Fruit fly (Drosophila melanogaster): ENCODE data around the gene CG14710.

Gene CG14710

dm6 chr3R:11581340-11582252 lies 38.3 kb upstream of the CG14710 start, which contains the start of gene wkd (continued):
- no peak for TF ChIP-seq sim (GFP tag; IDR thresholded peaks at IDR 0.05)
- TF ChIP-seq B-H2 (GFP tag; optimal IDR thresholded peaks at IDR 0.05): no peak
- TF ChIP-seq Oaz (GFP tag; IDR thresholded peaks at IDR 0.05): no peak
- TF ChIP-seq CG8359 (GFP tag; optimal IDR thresholded peaks at IDR 0.05; ENCODE audit: borderline replicate concordance): no peak
- TF ChIP-seq CG15073 (GFP tag; optimal IDR thresholded peaks at IDR 0.05): no peak
- no peak for TF ChIP-seq Antp (GFP tag; optimal IDR thresholded peaks at IDR 0.05)
- no peak for TF ChIP-seq CG18619 (GFP tag; optimal IDR thresholded peaks at IDR 0.05)
- no peak for TF ChIP-seq CG18599 (GFP tag; optimal IDR thresholded peaks at IDR 0.05)
- no peak for TF ChIP-seq CG8924 (tag; optimal IDR thresholded peaks at IDR 0.05)
- TF ChIP-seq CG17359 (tag; optimal IDR thresholded peaks at IDR 0.05): no peak
- TF ChIP-seq E2f1 (GFP tag; IDR thresholded peaks at IDR 0.05): no peak
- TF ChIP-seq CG12391 (tag; optimal IDR thresholded peaks at IDR 0.05): no peak
- no peak for TF ChIP-seq CG1647 (GFP tag; optimal IDR thresholded peaks at IDR 0.05)
- TF ChIP-seq Elba2 (GFP tag; optimal IDR thresholded peaks at IDR 0.05): no peak
- no peak for TF ChIP-seq CG14050 (GFP tag; IDR thresholded peaks at IDR 0.05)
- no peak for TF ChIP-seq CG11093 (GFP tag; IDR thresholded peaks at IDR 0.05)
- no peak for TF ChIP-seq ara (GFP tag; IDR thresholded peaks at IDR 0.05)
- TF ChIP-seq vfl (GFP tag; optimal IDR thresholded peaks at IDR 0.05): peak; percentile 11
- no peak for TF ChIP-seq peb (GFP tag; IDR thresholded peaks at IDR 0.05)
- TF ChIP-seq vnd (GFP tag; IDR thresholded peaks at IDR 0.05; ENCODE audit: partially characterized antibody): peak; percentile 69
- TF ChIP-seq sc (optimal IDR thresholded peaks at IDR 0.05): no peak
- TF ChIP-seq sc (GFP tag; optimal IDR thresholded peaks at IDR 0.05): no peak
- peak; percentile 87 for TF ChIP-seq Dll (GFP tag; IDR thresholded peaks at IDR 0.05; ENCODE audit: partially characterized antibody)
- TF ChIP-seq CG9727 (GFP tag; optimal IDR thresholded peaks at IDR 0.05): no peak
- no peak for TF ChIP-seq onecut (GFP tag; IDR thresholded peaks at IDR 0.05)
- no peak for TF ChIP-seq CG11696 (GFP tag; IDR thresholded peaks at IDR 0.05)
- TF ChIP-seq CG6813 (GFP tag; optimal IDR thresholded peaks at IDR 0.05): no peak
- no peak for TF ChIP-seq gt (GFP tag; IDR thresholded peaks at IDR 0.05)
- no peak for TF ChIP-seq CG31441 (GFP tag; IDR thresholded peaks at IDR 0.05)
- TF ChIP-seq YL-1 (GFP tag; optimal IDR thresholded peaks at IDR 0.05): peak; percentile 83
- TF ChIP-seq Fer2 (tag; optimal IDR thresholded peaks at IDR 0.05): no peak
- no peak for TF ChIP-seq D19B (GFP tag; optimal IDR thresholded peaks at IDR 0.05)
- no peak for TF ChIP-seq seq (GFP tag; IDR thresholded peaks at IDR 0.05)
- no peak for TF ChIP-seq Dbx (GFP tag; IDR thresholded peaks at IDR 0.05)
- no peak for TF ChIP-seq CG10321 (GFP tag; IDR thresholded peaks at IDR 0.05)
- peak; percentile 50; the same call in 1 of the 2 replicates for TF ChIP-seq CG2129 (GFP tag; IDR thresholded peaks at IDR 0.05; ENCODE audit: partially characterized antibody)
- no peak for TF ChIP-seq psq (GFP tag; optimal IDR thresholded peaks at IDR 0.05)
- no peak for TF ChIP-seq CG6654 (GFP tag; optimal IDR thresholded peaks at IDR 0.05)
- no peak for TF ChIP-seq CG11695 (GFP tag; IDR thresholded peaks at IDR 0.05)
- TF ChIP-seq CG8765 (GFP tag; IDR thresholded peaks at IDR 0.05): no peak
- no peak for TF ChIP-seq CG3065 (GFP tag; optimal IDR thresholded peaks at IDR 0.05)
- no peak for TF ChIP-seq wdn (GFP tag; IDR thresholded peaks at IDR 0.05)
- peak; percentile 4 for TF ChIP-seq mirr (GFP tag; optimal IDR thresholded peaks at IDR 0.05)
- TF ChIP-seq zen2 (GFP tag; IDR thresholded peaks at IDR 0.05; ENCODE audit: partially characterized antibody): peak; percentile 72
- TF ChIP-seq Stat92E (GFP tag; optimal IDR thresholded peaks at IDR 0.05): peak in 1 of 3 experiments; percentile 6
- no peak for TF ChIP-seq CG16815 (GFP tag; optimal IDR thresholded peaks at IDR 0.05)
- no peak for TF ChIP-seq CG4854 (GFP tag; optimal IDR thresholded peaks at IDR 0.05)
- peak; percentile 57 for TF ChIP-seq MBD-R2 (GFP tag; IDR thresholded peaks at IDR 0.05)
- TF ChIP-seq CG18011 (GFP tag; optimal IDR thresholded peaks at IDR 0.05): no peak
- TF ChIP-seq kay (GFP tag; optimal IDR thresholded peaks at IDR 0.05): no peak
